Fruit fly (Drosophila melanogaster): ENCODE results near the gene Osi23.
A peak's percentile ranks its signal among the peaks of the same experiment; 100 is the strongest.

Gene Osi23

DNA sequence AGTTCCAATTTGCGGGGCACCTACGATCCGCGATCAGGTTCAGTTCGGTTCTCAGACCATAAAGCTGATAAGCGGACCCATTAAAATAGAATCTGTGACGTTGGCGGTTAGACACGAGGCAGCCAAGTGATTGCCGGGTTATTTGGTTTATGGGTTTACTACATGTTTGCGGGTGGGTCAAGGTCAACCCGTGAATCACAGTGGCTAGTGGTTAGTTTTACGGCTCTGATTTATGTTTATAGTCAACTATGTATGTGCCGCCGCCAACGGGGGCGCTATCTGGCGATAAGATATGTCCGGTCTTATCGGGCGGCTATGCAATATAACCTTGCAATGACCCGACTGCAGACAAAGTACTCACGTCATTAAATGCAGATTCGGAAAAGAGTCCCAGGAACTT is 4.6 kb upstream of the Osi23 start:
- TF ChIP-seq z (GFP tag; IDR thresholded peaks at IDR 0.05) (no peak), CG7839 (tag; optimal IDR thresholded peaks at IDR 0.05) (no peak), gro (GFP tag; optimal IDR thresholded peaks at IDR 0.05) (no peak), onecut (GFP tag; IDR thresholded peaks at IDR 0.05) (no peak), seq (GFP tag; IDR thresholded peaks at IDR 0.05) (no peak), crol (GFP tag; IDR thresholded peaks at IDR 0.05) (0 out of 2 replicates have a peak, but pooled peaks have one; percentile 5), ap (GFP tag; IDR thresholded peaks at IDR 0.05) (no peak), kah (GFP tag; optimal IDR thresholded peaks at IDR 0.05) (no peak), ewg (GFP tag; optimal IDR thresholded peaks at IDR 0.05) (no peak), sima (GFP tag; optimal IDR thresholded peaks at IDR 0.05) (no peak), tup (GFP tag; optimal IDR thresholded peaks at IDR 0.05) (no peak), CG8478 (optimal IDR thresholded peaks at IDR 0.05) (no peak), salm (tag; optimal IDR thresholded peaks at IDR 0.05) (no peak), pros (GFP tag; optimal IDR thresholded peaks at IDR 0.05) (no peak), Aef1 (GFP tag; IDR thresholded peaks at IDR 0.05) (no peak), Dll (GFP tag; IDR thresholded peaks at IDR 0.05; ENCODE audit: partially characterized antibody) (no peak), CG17385 (GFP tag; optimal IDR thresholded peaks at IDR 0.05) (no peak), HLHmδ (GFP tag; optimal IDR thresholded peaks at IDR 0.05) (no peak), CG7786 (GFP tag; optimal IDR thresholded peaks at IDR 0.05) (no peak), run (tag; optimal IDR thresholded peaks at IDR 0.05) (peak; percentile 70), ftz-f1 (GFP tag; optimal IDR thresholded peaks at IDR 0.05) (peak; percentile 48), Side (GFP tag; optimal IDR thresholded peaks at IDR 0.05) (no peak), Nf-YA (GFP tag; IDR thresholded peaks at IDR 0.05) (no peak), fd3F (GFP tag; optimal IDR thresholded peaks at IDR 0.05) (no peak), CG11504 (tag; optimal IDR thresholded peaks at IDR 0.05) (no peak), CG2875 (GFP tag; optimal IDR thresholded peaks at IDR 0.05) (no peak), ssp (GFP tag; IDR thresholded peaks at IDR 0.05) (no peak), psq (GFP tag; optimal IDR thresholded peaks at IDR 0.05) (no peak), NFAT (GFP tag; IDR thresholded peaks at IDR 0.05) (no peak), CG17802 (tag; optimal IDR thresholded peaks at IDR 0.05) (no peak), her (GFP tag; optimal IDR thresholded peaks at IDR 0.05) (no peak), ERR (GFP tag; optimal IDR thresholded peaks at IDR 0.05) (peak; percentile 48), Bdp1 (GFP tag; optimal IDR thresholded peaks at IDR 0.05) (no peak), Fer1 (GFP tag; optimal IDR thresholded peaks at IDR 0.05) (no peak), Ravus (GFP tag; IDR thresholded peaks at IDR 0.05) (no peak), Ssrp (tag; optimal IDR thresholded peaks at IDR 0.05) (no peak), pum (GFP tag; optimal IDR thresholded peaks at IDR 0.05) (no peak), CG16779 (GFP tag; IDR thresholded peaks at IDR 0.05) (no peak), Nf-YB (GFP tag; optimal IDR thresholded peaks at IDR 0.05) (no peak), CG15514 (GFP tag; optimal IDR thresholded peaks at IDR 0.05) (no peak), CG4282 (GFP tag; optimal IDR thresholded peaks at IDR 0.05) (no peak), exex (tag; optimal IDR thresholded peaks at IDR 0.05) (peak; percentile 94), CG32532 (GFP tag; IDR thresholded peaks at IDR 0.05) (no peak), Fer3 (tag; optimal IDR thresholded peaks at IDR 0.05) (no peak), sens (GFP tag) (peak; percentile 66), zf30C (GFP tag; optimal IDR thresholded peaks at IDR 0.05) (no peak), Kr (GFP tag; optimal IDR thresholded peaks at IDR 0.05) (no peak), CG34376 (GFP tag; optimal IDR thresholded peaks at IDR 0.05) (peak; percentile 26), CG4730 (GFP tag; IDR thresholded peaks at IDR 0.05) (no peak), slp2 (GFP tag; optimal IDR thresholded peaks at IDR 0.05) (no peak), fru (optimal IDR thresholded peaks at IDR 0.05) (no peak), pita (GFP tag; optimal IDR thresholded peaks at IDR 0.05) (no peak), Max (GFP tag; optimal IDR thresholded peaks at IDR 0.05) (no peak)

Measured in whole organism, embryonic.